Worm (Caenorhabditis elegans) whole organism, mixed stage, embryonic: ENCODE measurements around the gene Y49F6A.11.

ENCODE experiments used
- elt-3 ChIP-seq: fragments of 150-350 bp; optimal IDR thresholded peaks from 2 replicates; lab custom pipeline; 2014; ENCODE audit warnings: missing biosample characterization, missing genetic modification characterization
- ham-2 ChIP-seq: fragments of 200-800 bp; sonication (Bioruptor generic); optimal IDR thresholded peaks from 2 replicates; lab custom pipeline; 2018; ENCODE audit warnings: mild to moderate bottlenecking, missing genetic modification characterization, missing compliant biosample characterization
- unc-39 ChIP-seq: fragments of 150-350 bp; optimal IDR thresholded peaks from 2 replicates; lab custom pipeline; 2014; ENCODE audit warnings: missing biosample characterization, missing genetic modification characterization

- no peak for TF ChIP-seq unc-39
- TF ChIP-seq elt-3 (tag; lab: Kevin White, UChicago): no peak
- TF ChIP-seq ham-2 (GFP tag; lab: Kevin White, UChicago): no peak
Measured at ce11 chrII:3570927-3571538, 27.6 kb downstream of the Y49F6A.11 start, which contains the start of the genes clec-128 and clec-129.
